Worm (Caenorhabditis elegans): ENCODE data around the gene F33C8.4.

F33C8.4 gene

ce11 chrX:14708176-14708642 is 23.9 kb upstream of the F33C8.4 start:
- TF ChIP-seq tab-1 (GFP tag; IDR thresholded peaks at IDR 0.05), result peak; percentile 72; the same call in 1 of the 2 replicates
- no peak for TF ChIP-seq med-1 (GFP tag; optimal IDR thresholded peaks at IDR 0.05; ENCODE audit: insufficient read depth)
- TF ChIP-seq flt-1 (GFP tag; IDR thresholded peaks at IDR 0.05), result peak; percentile 85
- peak; percentile 95 for TF ChIP-seq T22C8.4 (GFP tag; IDR thresholded peaks at IDR 0.05)
- TF ChIP-seq klf-2 (GFP tag; conservative IDR thresholded peaks at IDR 0.05), result no peak
- no peak for TF ChIP-seq ztf-29 (GFP tag; IDR thresholded peaks at IDR 0.05)
- no peak for TF ChIP-seq ref-1 (GFP tag; conservative IDR thresholded peaks at IDR 0.05)
- TF ChIP-seq ztf-23 (GFP tag; IDR thresholded peaks at IDR 0.05), result 0 out of 2 replicates have a peak, but pooled peaks have one; percentile 17
- TF ChIP-seq cog-1 (tag; optimal IDR thresholded peaks at IDR 0.05), result peak; percentile 53

- no peak for TF ChIP-seq cog-1 (tag; optimal IDR thresholded peaks at IDR 0.05)
- no peak for TF ChIP-seq flt-1 (GFP tag; IDR thresholded peaks at IDR 0.05)
- TF ChIP-seq klf-2 (GFP tag; conservative IDR thresholded peaks at IDR 0.05), result no peak
- TF ChIP-seq ztf-29 (GFP tag; IDR thresholded peaks at IDR 0.05), result no peak
- no peak for TF ChIP-seq ztf-23 (GFP tag; IDR thresholded peaks at IDR 0.05)
- TF ChIP-seq tab-1 (GFP tag; IDR thresholded peaks at IDR 0.05), result no peak
- TF ChIP-seq ref-1 (GFP tag; conservative IDR thresholded peaks at IDR 0.05), result no peak
- TF ChIP-seq med-1 (GFP tag; optimal IDR thresholded peaks at IDR 0.05; ENCODE audit: insufficient read depth), result no peak
- no peak for TF ChIP-seq T22C8.4 (GFP tag; IDR thresholded peaks at IDR 0.05)
Observed at ce11 chrX:14709591-14709990, 22.5 kb upstream of the F33C8.4 start.

- TF ChIP-seq flt-1 (GFP tag; IDR thresholded peaks at IDR 0.05), result no peak
- TF ChIP-seq T22C8.4 (GFP tag; IDR thresholded peaks at IDR 0.05), result peak; percentile 88
- no peak for TF ChIP-seq ztf-29 (GFP tag; IDR thresholded peaks at IDR 0.05)
- no peak for TF ChIP-seq med-1 (GFP tag; optimal IDR thresholded peaks at IDR 0.05; ENCODE audit: insufficient read depth)
- no peak for TF ChIP-seq tab-1 (GFP tag; IDR thresholded peaks at IDR 0.05)
- TF ChIP-seq ref-1 (GFP tag; conservative IDR thresholded peaks at IDR 0.05), result no peak
- no peak for TF ChIP-seq cog-1 (tag; optimal IDR thresholded peaks at IDR 0.05)
Observed at ce11 chrX:14711168-14711629, 20.9 kb upstream of the F33C8.4 start, which contains the start of gene atrn-1. TSS of gene atrn-1 (plus strand) at chrX:14711579.

- TF ChIP-seq ztf-23 (GFP tag; IDR thresholded peaks at IDR 0.05) (no peak), cog-1 (tag; optimal IDR thresholded peaks at IDR 0.05) (no peak), flt-1 (GFP tag; IDR thresholded peaks at IDR 0.05) (no peak), klf-2 (GFP tag; conservative IDR thresholded peaks at IDR 0.05) (no peak), med-1 (GFP tag; optimal IDR thresholded peaks at IDR 0.05; ENCODE audit: insufficient read depth) (no peak), ztf-29 (GFP tag; IDR thresholded peaks at IDR 0.05) (no peak), T22C8.4 (GFP tag; IDR thresholded peaks at IDR 0.05) (no peak)
Observed at ce11 chrX:14715459-14715858, 16.6 kb upstream of the F33C8.4 start.

ce11 chrX:14717782-14718181 is 14.3 kb upstream of the F33C8.4 start:
- TF ChIP-seq ztf-23 (GFP tag; IDR thresholded peaks at IDR 0.05), result no peak
- no peak for TF ChIP-seq flt-1 (GFP tag; IDR thresholded peaks at IDR 0.05)
- no peak for TF ChIP-seq tab-1 (GFP tag; IDR thresholded peaks at IDR 0.05)
- no peak for TF ChIP-seq T22C8.4 (GFP tag; IDR thresholded peaks at IDR 0.05)
- TF ChIP-seq cog-1 (tag; optimal IDR thresholded peaks at IDR 0.05), result no peak
- TF ChIP-seq ztf-29 (GFP tag; IDR thresholded peaks at IDR 0.05), result no peak
- TF ChIP-seq klf-2 (GFP tag; conservative IDR thresholded peaks at IDR 0.05), result no peak
- TF ChIP-seq ref-1 (GFP tag; conservative IDR thresholded peaks at IDR 0.05), result no peak
- no peak for TF ChIP-seq med-1 (GFP tag; optimal IDR thresholded peaks at IDR 0.05; ENCODE audit: insufficient read depth)

ce11 chrX:14721098-14721497 is 11.0 kb upstream of the F33C8.4 start, which contains the start of gene F33C8.2:
TSS of gene F33C8.2 (plus strand) at chrX:14721398.
- TF ChIP-seq ztf-23 (GFP tag; IDR thresholded peaks at IDR 0.05), result no peak
- no peak for TF ChIP-seq flt-1 (GFP tag; IDR thresholded peaks at IDR 0.05)
- no peak for TF ChIP-seq ref-1 (GFP tag; conservative IDR thresholded peaks at IDR 0.05)
- no peak for TF ChIP-seq ztf-29 (GFP tag; IDR thresholded peaks at IDR 0.05)
- TF ChIP-seq klf-2 (GFP tag; conservative IDR thresholded peaks at IDR 0.05), result no peak
- TF ChIP-seq T22C8.4 (GFP tag; IDR thresholded peaks at IDR 0.05), result no peak
- no peak for TF ChIP-seq tab-1 (GFP tag; IDR thresholded peaks at IDR 0.05)
- no peak for TF ChIP-seq med-1 (GFP tag; optimal IDR thresholded peaks at IDR 0.05; ENCODE audit: insufficient read depth)
- no peak for TF ChIP-seq cog-1 (tag; optimal IDR thresholded peaks at IDR 0.05)

- TF ChIP-seq flt-1 (GFP tag; IDR thresholded peaks at IDR 0.05), result peak; percentile 35; the same call in 1 of the 2 replicates
Observed at ce11 chrX:14724139-14724538, 7.9 kb upstream of the F33C8.4 start.

ce11 chrX:14724935-14725334 is 7.1 kb upstream of the F33C8.4 start:
- no peak for TF ChIP-seq ztf-29 (GFP tag; IDR thresholded peaks at IDR 0.05)
- TF ChIP-seq flt-1 (GFP tag; IDR thresholded peaks at IDR 0.05), result 0 out of 2 replicates have a peak, but pooled peaks have one; percentile 26

ce11 chrX:14729319-14729718 is 2.8 kb upstream of the F33C8.4 start, which contains the start of gene tsp-8:
TSS of gene tsp-8 (minus strand) at chrX:14729503.
- TF ChIP-seq flt-1 (GFP tag; IDR thresholded peaks at IDR 0.05), result no peak
- no peak for TF ChIP-seq ref-1 (GFP tag; conservative IDR thresholded peaks at IDR 0.05)

- no peak for TF ChIP-seq tab-1 (GFP tag; IDR thresholded peaks at IDR 0.05)
- TF ChIP-seq med-1 (GFP tag; optimal IDR thresholded peaks at IDR 0.05; ENCODE audit: insufficient read depth), result no peak
- no peak for TF ChIP-seq klf-2 (GFP tag; conservative IDR thresholded peaks at IDR 0.05)
- TF ChIP-seq ztf-29 (GFP tag; IDR thresholded peaks at IDR 0.05), result no peak
- no peak for TF ChIP-seq flt-1 (GFP tag; IDR thresholded peaks at IDR 0.05)
- TF ChIP-seq cog-1 (tag; optimal IDR thresholded peaks at IDR 0.05), result no peak
Observed at ce11 chrX:14736220-14736619, 4.1 kb downstream of the F33C8.4 start.
